Worm (Caenorhabditis elegans) whole organism, L1 larva: ENCODE results near the gene mom-2.

Experiments
- ama-1 ChIP-seq: fragments of 150-350 bp; optimal IDR thresholded peaks from 2 replicates; lab custom pipeline; 2014
- ceh-82 ChIP-seq, 3 experiments: fragments of 150-350 bp in 1 of 3; sonication (generic microtip) in 2 of 3; optimal IDR thresholded peaks; 2 replicates each; lab custom pipeline; 2014 to 2017; ENCODE audit warnings: missing biosample characterization in 3 of 3, missing genetic modification characterization in 3 of 3
- elt-3 ChIP-seq, 6 experiments: fragments of 150-350 bp in 1 of 6; sonication (generic microtip); optimal IDR thresholded peaks; 2 replicates each; lab custom pipeline; 2017 to 2018; ENCODE audit warnings: missing biosample characterization in 6 of 6, missing genetic modification characterization in 6 of 6, inconsistent platforms in 1 of 6
- mef-2 ChIP-seq: fragments of 150-350 bp; optimal IDR thresholded peaks from 2 replicates; lab custom pipeline; 2014; ENCODE audit warnings: missing biosample characterization, missing genetic modification characterization
- nhr-237 ChIP-seq: fragments of 150-350 bp; optimal IDR thresholded peaks from 2 replicates; lab custom pipeline; 2014; ENCODE audit warnings: missing biosample characterization, missing genetic modification characterization
- nhr-28 ChIP-seq: fragments of 150-350 bp; optimal IDR thresholded peaks from 2 replicates; lab custom pipeline; 2014; ENCODE audit warnings: missing biosample characterization, missing genetic modification characterization
- tlp-1 ChIP-seq: fragments of 150-350 bp; optimal IDR thresholded peaks from 2 replicates; lab custom pipeline; 2014; ENCODE audit warnings: missing biosample characterization, missing genetic modification characterization
- unc-62 ChIP-seq: fragments of 150-350 bp; optimal IDR thresholded peaks from 2 replicates; lab custom pipeline; 2014; ENCODE audit warnings: missing biosample characterization, missing genetic modification reagents, missing genetic modification characterization
- unc-98 ChIP-seq: fragments of 200-800 bp; sonication (Bioruptor generic); IDR thresholded peaks from 2 replicates; pipeline ENCODE4 v1.3.6; 2022; ENCODE audit warnings: missing genetic modification characterization, missing compliant biosample characterization
- vab-15 ChIP-seq: sonication (generic microtip); optimal IDR thresholded peaks from 2 replicates; lab custom pipeline; 2017; ENCODE audit warnings: missing genotype, mild to moderate bottlenecking, missing genetic modification characterization, missing compliant biosample characterization

DNA sequence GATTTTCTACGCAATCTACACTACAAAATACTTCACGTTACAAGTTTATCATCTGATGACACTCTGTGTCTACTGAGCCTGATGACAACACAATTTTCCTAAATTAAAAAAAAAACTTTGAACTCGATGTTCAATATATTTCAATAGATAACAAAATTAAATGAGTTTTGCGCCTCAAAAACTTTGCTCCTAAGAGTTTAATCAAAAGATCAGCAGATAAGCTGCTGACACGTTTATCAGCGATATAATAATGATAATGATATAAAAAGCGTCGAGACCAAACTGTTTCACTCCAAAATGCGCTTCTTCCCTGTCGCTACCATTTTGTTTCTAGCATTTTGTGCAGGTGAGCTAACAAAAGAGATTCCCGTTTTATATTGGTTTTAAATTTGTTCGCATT, 48.1 kb upstream of the mom-2 start, which contains the start of gene clec-218:
- TF ChIP-seq ama-1, result no peak
- TF ChIP-seq nhr-237 (tag; lab: Kevin White, UChicago), result no peak
- no peak for TF ChIP-seq unc-98 (GFP tag; lab: Robert Waterston, UW)
- no peak for TF ChIP-seq elt-3 (tag; optimal IDR thresholded peaks at IDR 0.05; lab: Kevin White, UChicago)
- no peak for TF ChIP-seq vab-15 (tag; lab: Kevin White, UChicago)
- TF ChIP-seq ceh-82 (tag; optimal IDR thresholded peaks at IDR 0.05; lab: Kevin White, UChicago), result no peak
- TF ChIP-seq unc-62 (GFP tag; lab: Kevin White, UChicago), result no peak
- TF ChIP-seq mef-2 (tag; lab: Kevin White, UChicago), result no peak
- no peak for TF ChIP-seq tlp-1 (tag; lab: Kevin White, UChicago)
- TF ChIP-seq nhr-28 (tag; lab: Kevin White, UChicago), result no peak
